Fruit fly (Drosophila melanogaster) whole organism, embryonic: ENCODE results near the gene cpb.

Experiments
- Blimp-1 ChIP-seq: fragments of 200-800 bp; sonication (Bioruptor generic); optimal IDR thresholded peaks from 3 replicates; lab custom pipeline; 2018; ENCODE audit warnings: missing biosample characterization, missing genetic modification characterization, mild to moderate bottlenecking, moderate library complexity, missing genetic modification reagents
- CG10274 ChIP-seq: fragments of 200-800 bp; sonication (Bioruptor generic); optimal IDR thresholded peaks from 3 replicates; lab custom pipeline; 2017; ENCODE audit warnings: missing biosample characterization, mild to moderate bottlenecking, missing genetic modification characterization
- CG11093 ChIP-seq: fragments of 200-800 bp; sonication (Bioruptor generic); IDR thresholded peaks from 3 replicates; pipeline ENCODE4 v1.3.6; 2022; ENCODE audit warnings: missing biosample characterization, missing genetic modification characterization
- CG12155 ChIP-seq: fragments of 200-800 bp; sonication (Bioruptor generic); optimal IDR thresholded peaks from 3 replicates; lab custom pipeline; 2016; ENCODE audit warnings: missing biosample characterization, missing genetic modification characterization
- CG12236 ChIP-seq: fragments of 200-800 bp; sonication (Bioruptor generic); optimal IDR thresholded peaks from 2 replicates; lab custom pipeline; 2016; ENCODE audit warnings: missing biosample characterization, missing genetic modification characterization
- CG13424 ChIP-seq: fragments of 200-800 bp; sonication (Bioruptor generic); optimal IDR thresholded peaks from 2 replicates; lab custom pipeline; 2019; ENCODE audit warnings: missing biosample characterization, mild to moderate bottlenecking, missing genetic modification characterization, moderate library complexity
- CG1647 ChIP-seq: fragments of 200-800 bp; sonication (Bioruptor generic); optimal IDR thresholded peaks from 3 replicates; lab custom pipeline; 2016; ENCODE audit warnings: missing biosample characterization, missing genetic modification characterization
- CG17359 ChIP-seq: fragments of 200-800 bp; sonication (Bioruptor generic); optimal IDR thresholded peaks from 3 replicates; lab custom pipeline; 2018; ENCODE audit warnings: missing biosample characterization, mild to moderate bottlenecking, missing genetic modification characterization, moderate library complexity
- CG17385 ChIP-seq: fragments of 200-800 bp; sonication (Bioruptor generic); optimal IDR thresholded peaks from 3 replicates; lab custom pipeline; 2018; ENCODE audit warnings: missing biosample characterization, mild to moderate bottlenecking, missing genetic modification characterization
- CG18011 ChIP-seq: fragments of 200-800 bp; sonication (Bioruptor generic); optimal IDR thresholded peaks from 2 replicates; lab custom pipeline; 2017; ENCODE audit warnings: missing biosample characterization, missing genetic modification characterization, mild to moderate bottlenecking, moderate library complexity, missing genotype
- CG30403 ChIP-seq: fragments of 200-800 bp; sonication (Bioruptor generic); optimal IDR thresholded peaks from 3 replicates; lab custom pipeline; 2016; ENCODE audit warnings: missing biosample characterization, missing genetic modification characterization
- CG31224 ChIP-seq: fragments of 200-800 bp; sonication (Bioruptor generic); IDR thresholded peaks from 2 replicates; pipeline ENCODE4 v1.3.6; 2022; ENCODE audit warnings: missing biosample characterization, missing genetic modification characterization
- CG33557 ChIP-seq: fragments of 200-800 bp; sonication (Bioruptor generic); optimal IDR thresholded peaks from 2 replicates; lab custom pipeline; 2019; ENCODE audit warnings: missing biosample characterization, mild to moderate bottlenecking, missing genetic modification characterization, moderate library complexity
- CG34376 ChIP-seq: fragments of 200-800 bp; sonication (Bioruptor generic); optimal IDR thresholded peaks from 2 replicates; lab custom pipeline; 2018; ENCODE audit warnings: missing biosample characterization, mild to moderate bottlenecking, missing genetic modification characterization
- CG42726 ChIP-seq: fragments of 200-800 bp; sonication (Bioruptor generic); IDR thresholded peaks from 2 replicates; pipeline ENCODE4 v1.3.6; 2022; ENCODE audit warnings: missing biosample characterization, missing genetic modification characterization; ENCODE audit not compliant: partially characterized antibody
- CG4617 ChIP-seq: fragments of 200-800 bp; sonication (Bioruptor generic); optimal IDR thresholded peaks from 3 replicates; lab custom pipeline; 2016; ENCODE audit warnings: missing biosample characterization, missing genetic modification characterization, borderline replicate concordance
- CG6791 ChIP-seq: fragments of 200-800 bp; sonication (Bioruptor generic); IDR thresholded peaks from 3 replicates; pipeline ENCODE4 v1.3.6; 2022; ENCODE audit warnings: missing biosample characterization, missing genetic modification characterization; ENCODE audit not compliant: partially characterized antibody
- CG7357 ChIP-seq: fragments of 200-800 bp; sonication (Bioruptor generic); IDR thresholded peaks from 3 replicates; pipeline ENCODE4 v1.3.6; 2022; ENCODE audit warnings: missing biosample characterization, missing genetic modification characterization
- CTCF ChIP-seq: fragments of 200-800 bp; sonication (Bioruptor generic); optimal IDR thresholded peaks from 2 replicates; lab custom pipeline; 2017; ENCODE audit warnings: missing biosample characterization, mild to moderate bottlenecking, missing genetic modification characterization, moderate library complexity
- D ChIP-seq, 2 experiments: fragments of 200-800 bp in 1 of 2; fragments of >200 bp in 1 of 2; sonication (Bioruptor generic) in 1 of 2; optimal IDR thresholded peaks; 2 replicates in 1 of 2; 3 replicates in 1 of 2; lab custom pipeline; 2017; ENCODE audit warnings: mild to moderate bottlenecking in 1 of 2, missing biosample characterization in 1 of 2, missing genetic modification characterization in 1 of 2, missing genetic modification reagents in 1 of 2
- Dbx ChIP-seq: fragments of 200-800 bp; sonication (Bioruptor generic); IDR thresholded peaks from 3 replicates; pipeline ENCODE4 v1.3.6; 2022; ENCODE audit warnings: missing biosample characterization, missing genetic modification characterization
- Doc3 ChIP-seq: fragments of 200-800 bp; sonication (Bioruptor generic); IDR thresholded peaks from 3 replicates; pipeline ENCODE4 v1.3.6; 2022; ENCODE audit warnings: missing biosample characterization, missing genetic modification characterization; ENCODE audit not compliant: partially characterized antibody
- HHEX ChIP-seq: fragments of 200-800 bp; sonication (Bioruptor generic); optimal IDR thresholded peaks from 3 replicates; lab custom pipeline; 2017; ENCODE audit warnings: missing biosample characterization, mild to moderate bottlenecking, missing genetic modification characterization, missing genetic modification reagents
- HLH3B ChIP-seq: fragments of 200-800 bp; sonication (Bioruptor generic); IDR thresholded peaks from 2 replicates; pipeline ENCODE4 v1.3.6; 2022; ENCODE audit warnings: missing biosample characterization, missing genetic modification characterization
- HLH54F ChIP-seq: fragments of 200-800 bp; sonication (Bioruptor generic); optimal IDR thresholded peaks from 3 replicates; lab custom pipeline; 2016; ENCODE audit warnings: missing biosample characterization, missing genetic modification characterization
- HmgZ ChIP-seq: fragments of 200-800 bp; sonication (Bioruptor generic); optimal IDR thresholded peaks from 2 replicates; lab custom pipeline; 2018; ENCODE audit warnings: missing biosample characterization, mild to moderate bottlenecking, missing genetic modification characterization
- Hr3 ChIP-seq: fragments of 200-800 bp; sonication (Bioruptor generic); optimal IDR thresholded peaks from 3 replicates; lab custom pipeline; 2016; ENCODE audit warnings: missing biosample characterization, missing genetic modification characterization
- Mes4 ChIP-seq: fragments of 200-800 bp; sonication (Bioruptor generic); optimal IDR thresholded peaks from 2 replicates; lab custom pipeline; 2016; ENCODE audit warnings: missing biosample characterization, missing genetic modification characterization
- Pdp1 ChIP-seq, 2 experiments: fragments of 200-800 bp; sonication (Bioruptor generic); optimal IDR thresholded peaks; 3 replicates each; lab custom pipeline; 2016; ENCODE audit warnings: missing biosample characterization in 2 of 2, missing genetic modification characterization in 2 of 2, mild to moderate bottlenecking in 1 of 2, moderate library complexity in 1 of 2
- Side ChIP-seq: fragments of 200-800 bp; sonication (Bioruptor generic); optimal IDR thresholded peaks from 2 replicates; lab custom pipeline; 2016; ENCODE audit warnings: missing biosample characterization, missing genetic modification characterization
- abd-A ChIP-seq: fragments of 200-800 bp; sonication (Bioruptor generic); optimal IDR thresholded peaks from 3 replicates; lab custom pipeline; 2019; ENCODE audit warnings: missing biosample characterization, mild to moderate bottlenecking, missing genetic modification characterization, moderate library complexity
- cad ChIP-seq: fragments of >200 bp; optimal IDR thresholded peaks from 2 replicates; lab custom pipeline; 2017; ENCODE audit warnings: missing biosample characterization, missing genetic modification characterization
- chif ChIP-seq, 2 experiments: fragments of 200-800 bp; sonication (Bioruptor generic); optimal IDR thresholded peaks; 3 replicates each; lab custom pipeline; 2016; ENCODE audit warnings: missing biosample characterization in 2 of 2, missing genetic modification characterization in 2 of 2
- fd96Cb ChIP-seq: fragments of 200-800 bp; sonication (Bioruptor generic); optimal IDR thresholded peaks from 2 replicates; lab custom pipeline; 2018; ENCODE audit warnings: missing biosample characterization, mild to moderate bottlenecking, missing genetic modification characterization, moderate library complexity
- gce ChIP-seq: fragments of 200-800 bp; sonication (Bioruptor generic); IDR thresholded peaks from 3 replicates; pipeline ENCODE4 v1.3.6; 2022; ENCODE audit warnings: missing biosample characterization, missing genetic modification characterization
- grau ChIP-seq: fragments of 200-800 bp; optimal IDR thresholded peaks from 3 replicates; lab custom pipeline; 2019; ENCODE audit warnings: missing biosample characterization, mild to moderate bottlenecking, missing genetic modification characterization, moderate library complexity
- h ChIP-seq: fragments of >200 bp; optimal IDR thresholded peaks from 2 replicates; lab custom pipeline; 2017
- hbn ChIP-seq: fragments of 200-800 bp; sonication (Bioruptor generic); IDR thresholded peaks from 2 replicates; pipeline ENCODE4 v1.3.6; 2022; ENCODE audit warnings: missing biosample characterization, missing genetic modification characterization; ENCODE audit not compliant: partially characterized antibody
- hkb ChIP-seq, 2 experiments: fragments of 200-800 bp in 1 of 2; fragments of >200 bp in 1 of 2; sonication (Bioruptor generic) in 1 of 2; IDR thresholded peaks in 1 of 2; optimal IDR thresholded peaks in 1 of 2; 2 replicates each; pipeline versions ENCODE4 v1.3.6 to Lab custom; 2017 to 2022; ENCODE audit warnings: missing biosample characterization in 1 of 2, missing genetic modification characterization in 1 of 2
- jumu ChIP-seq: fragments of 200-800 bp; sonication (Bioruptor generic); optimal IDR thresholded peaks from 3 replicates; lab custom pipeline; 2016; ENCODE audit warnings: missing biosample characterization, missing genetic modification characterization
- kni ChIP-seq: fragments of 200-800 bp; sonication (Bioruptor generic); optimal IDR thresholded peaks from 3 replicates; lab custom pipeline; 2017; ENCODE audit warnings: mild to moderate bottlenecking, missing biosample characterization, missing genetic modification reagents, missing genetic modification characterization
- lmd ChIP-seq: fragments of 200-800 bp; sonication (Bioruptor generic); IDR thresholded peaks from 2 replicates; pipeline ENCODE4 v1.3.6; 2022; ENCODE audit warnings: missing biosample characterization, missing genetic modification characterization
- pan ChIP-seq, 4 experiments: fragments of >200 bp in 3 of 4; fragments of 200-800 bp in 1 of 4; sonication (Bioruptor generic) in 1 of 4; optimal IDR thresholded peaks in 3 of 4; IDR thresholded peaks in 1 of 4; 2 replicates each; pipeline versions ENCODE4 v1.3.6 to Lab custom; 2017 to 2022; ENCODE audit warnings: missing biosample characterization in 2 of 4, missing genetic modification characterization in 2 of 4, mixed read lengths in 1 of 4
- repo ChIP-seq: fragments of 200-800 bp; sonication (Bioruptor generic); optimal IDR thresholded peaks from 2 replicates; lab custom pipeline; 2016; ENCODE audit warnings: missing biosample characterization, missing genetic modification characterization
- scrt ChIP-seq: fragments of 200-800 bp; sonication (Bioruptor generic); optimal IDR thresholded peaks from 2 replicates; lab custom pipeline; 2018; ENCODE audit warnings: missing biosample characterization, mild to moderate bottlenecking, missing genetic modification characterization, moderate library complexity
- trem ChIP-seq: fragments of 200-800 bp; optimal IDR thresholded peaks from 3 replicates; lab custom pipeline; 2019; ENCODE audit warnings: missing biosample characterization, mild to moderate bottlenecking, missing genetic modification characterization, moderate library complexity
- unc-4 ChIP-seq: fragments of 200-800 bp; sonication (Bioruptor generic); IDR thresholded peaks from 2 replicates; pipeline ENCODE4 v1.3.6; 2022; ENCODE audit warnings: missing biosample characterization, missing genetic modification characterization; ENCODE audit not compliant: partially characterized antibody
- zf30C ChIP-seq: fragments of 200-800 bp; sonication (Bioruptor generic); optimal IDR thresholded peaks from 3 replicates; lab custom pipeline; 2018; ENCODE audit warnings: missing biosample characterization, mild to moderate bottlenecking, missing genetic modification characterization
- zfh2 ChIP-seq: fragments of 200-800 bp; sonication (Bioruptor generic); optimal IDR thresholded peaks from 2 replicates; lab custom pipeline; 2016; ENCODE audit warnings: missing biosample characterization, missing genetic modification characterization

Gene cpb

DNA sequence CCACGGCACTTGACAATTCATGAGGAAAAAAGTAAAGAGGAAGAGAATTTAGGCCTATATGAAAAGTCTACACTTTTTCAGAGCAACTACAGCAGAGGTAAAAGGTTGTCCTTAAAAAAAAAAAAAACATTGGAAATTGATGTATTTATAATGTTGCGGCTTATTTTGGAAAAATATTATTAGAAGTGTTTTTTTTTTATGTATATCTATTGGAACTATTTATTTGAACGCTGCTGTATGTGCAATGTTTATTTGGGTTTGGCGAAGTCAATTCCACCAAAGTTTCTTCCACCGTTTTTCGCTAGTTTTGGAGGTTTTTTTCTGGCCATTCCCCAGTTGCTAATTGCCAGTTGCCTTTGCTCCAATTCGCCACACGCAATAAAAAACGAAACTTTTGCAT, 48.8 kb upstream of the cpb start (continued):
- no peak for TF ChIP-seq scrt
- TF ChIP-seq CG30403: peak; percentile 48
- 0 out of 2 replicates have a peak, but pooled peaks have one; percentile 15 for TF ChIP-seq CG31224 (GFP tag; lab: Robert Waterston, UW)
- peak; percentile 54; the same call in 1 of the 3 replicates for TF ChIP-seq Dbx (GFP tag; lab: Robert Waterston, UW)
- TF ChIP-seq HLH3B (GFP tag; lab: Robert Waterston, UW): peak; percentile 52; the same call in 1 of the 2 replicates
- TF ChIP-seq kni: no peak
- peak; percentile 7 for TF ChIP-seq grau (tag; lab: Kevin White, UChicago)
- TF ChIP-seq CG12236 (GFP tag; lab: Kevin White, UChicago): no peak
- TF ChIP-seq trem (tag; lab: Kevin White, UChicago): no peak
- no peak for TF ChIP-seq h (lab: Kevin White, UChicago)
- TF ChIP-seq D (optimal IDR thresholded peaks at IDR 0.05; lab: Kevin White, UChicago): no peak
- TF ChIP-seq D (GFP tag; optimal IDR thresholded peaks at IDR 0.05; lab: Kevin White, UChicago): no peak
- TF ChIP-seq Side (GFP tag; lab: Kevin White, UChicago): no peak
- no peak for TF ChIP-seq cad
- no peak for TF ChIP-seq CG4617 (GFP tag; lab: Kevin White, UChicago)
- no peak for TF ChIP-seq CG42726
- TF ChIP-seq Doc3: no peak
- TF ChIP-seq pan (optimal IDR thresholded peaks at IDR 0.05; lab: Kevin White, UChicago): no peak
- peak in 1 of 2 experiments; percentile 57 for TF ChIP-seq pan (GFP tag; optimal IDR thresholded peaks at IDR 0.05 in 1 of 2, IDR thresholded peaks at IDR 0.05 in 1 of 2)
- TF ChIP-seq CG7357: no peak
- TF ChIP-seq Hr3: no peak
- no peak for TF ChIP-seq abd-A
- TF ChIP-seq CG34376 (GFP tag; lab: Kevin White, UChicago): no peak
- no peak for TF ChIP-seq Mes4 (GFP tag; lab: Kevin White, UChicago)
- peak; percentile 33 for TF ChIP-seq CG13424
- TF ChIP-seq hbn (GFP tag; lab: Robert Waterston, UW): no peak
- peak in 1 of 2 experiments; percentile 31 for TF ChIP-seq chif (GFP tag; optimal IDR thresholded peaks at IDR 0.05; lab: Kevin White, UChicago)
- no peak for TF ChIP-seq fd96Cb (tag; lab: Kevin White, UChicago)
- no peak for TF ChIP-seq Blimp-1 (GFP tag; lab: Kevin White, UChicago)
- no peak for TF ChIP-seq zf30C (GFP tag; lab: Kevin White, UChicago)
- no peak for TF ChIP-seq zfh2 (GFP tag; lab: Kevin White, UChicago)
- TF ChIP-seq HLH54F (GFP tag; lab: Kevin White, UChicago): no peak
- no peak for TF ChIP-seq CG11093 (GFP tag; lab: Robert Waterston, UW)
- no peak for TF ChIP-seq CG33557 (GFP tag; lab: Kevin White, UChicago)

DNA sequence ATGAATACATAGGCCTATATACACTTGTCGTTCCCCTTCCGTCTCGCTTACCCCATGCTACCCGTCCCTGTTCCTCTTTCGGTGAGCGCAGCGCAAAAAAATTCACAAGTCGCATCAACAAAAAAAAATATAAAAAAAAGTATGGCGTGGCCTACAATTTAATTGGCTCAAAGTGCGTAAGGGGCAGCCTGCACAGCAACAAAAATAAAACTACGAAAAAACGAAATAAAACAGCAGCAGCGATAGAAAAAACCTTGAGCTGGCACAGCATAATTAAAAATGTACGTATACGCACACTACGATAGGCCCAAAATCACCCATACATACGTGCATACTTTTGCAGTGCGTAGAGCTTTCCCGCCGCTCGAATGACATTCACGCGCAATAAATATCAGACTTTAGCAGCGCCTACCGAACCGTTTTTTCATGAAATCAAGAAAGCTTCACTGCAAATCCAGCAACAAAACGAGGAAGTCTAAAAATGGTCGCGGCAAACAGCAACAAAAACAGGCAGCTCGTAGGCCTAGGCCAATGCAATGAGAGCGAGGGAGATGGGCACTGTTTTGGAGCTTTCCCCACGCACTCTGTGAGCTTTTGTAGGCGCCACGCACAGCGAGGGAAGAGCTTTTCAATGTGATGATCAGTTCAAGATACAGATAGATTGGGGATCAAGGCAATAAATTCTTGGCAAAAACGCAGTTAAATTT, 47.7 kb upstream of the cpb start:
- TF ChIP-seq Pdp1 (GFP tag; optimal IDR thresholded peaks at IDR 0.05; lab: Kevin White, UChicago): peak in 1 of 2 experiments; percentile 67
- TF ChIP-seq CG17385 (GFP tag; lab: Kevin White, UChicago): no peak
- no peak for TF ChIP-seq repo
- TF ChIP-seq jumu (GFP tag; lab: Kevin White, UChicago): no peak
- no peak for TF ChIP-seq lmd
- peak; percentile 5 for TF ChIP-seq CG18011 (GFP tag; lab: Kevin White, UChicago)
- peak; percentile 21 for TF ChIP-seq CG17359 (tag; lab: Kevin White, UChicago)
- TF ChIP-seq hkb (optimal IDR thresholded peaks at IDR 0.05; lab: Kevin White, UChicago): no peak
- 0 out of 2 replicates have a peak, but pooled peaks have one; percentile 41 for TF ChIP-seq hkb (GFP tag; IDR thresholded peaks at IDR 0.05; lab: Robert Waterston, UW)
- peak; percentile 50 for TF ChIP-seq CTCF (GFP tag; lab: Kevin White, UChicago)
- no peak; the same call in 1 of the 2 replicates for TF ChIP-seq unc-4 (GFP tag; lab: Robert Waterston, UW)
- no peak for TF ChIP-seq CG12155
- TF ChIP-seq gce (GFP tag; lab: Robert Waterston, UW): no peak
- TF ChIP-seq HmgZ: peak; percentile 29
- TF ChIP-seq CG10274 (GFP tag; lab: Kevin White, UChicago): peak; percentile 2
- no peak for TF ChIP-seq CG1647
- peak; percentile 30 for TF ChIP-seq HHEX
- TF ChIP-seq HLH54F (GFP tag; lab: Kevin White, UChicago): peak; percentile 4
- no peak for TF ChIP-seq CG6791 (GFP tag; lab: Robert Waterston, UW)
